Fruit fly (Drosophila melanogaster): ENCODE results near the gene CG11089.
A peak's percentile ranks its signal among the peaks of the same experiment; 100 is the strongest.

The CG11089 gene

dm6 chr3R:24878655-24879054 lies 1.8 kb downstream of the CG11089 start:
- no peak for TF ChIP-seq h (GFP tag; optimal IDR thresholded peaks at IDR 0.05)
- TF ChIP-seq CG32264 (GFP tag; optimal IDR thresholded peaks at IDR 0.05), result no peak
- no peak for TF ChIP-seq Mio (GFP tag; optimal IDR thresholded peaks at IDR 0.05)
- TF ChIP-seq Dif (GFP tag; optimal IDR thresholded peaks at IDR 0.05; ENCODE audit: partially characterized antibody), result no peak
- no peak for TF ChIP-seq Rel (GFP tag; optimal IDR thresholded peaks at IDR 0.05)
- TF ChIP-seq Rel (tag; optimal IDR thresholded peaks at IDR 0.05), result peak; percentile 73
- no peak for TF ChIP-seq Hnf4 (GFP tag; optimal IDR thresholded peaks at IDR 0.05)

dm6 chr3R:24886470-24886869 lies 9.6 kb downstream of the CG11089 start:
- no peak for TF ChIP-seq CG32264 (GFP tag; optimal IDR thresholded peaks at IDR 0.05)
- no peak for TF ChIP-seq OdsH (GFP tag; optimal IDR thresholded peaks at IDR 0.05)
- no peak for TF ChIP-seq dl (GFP tag; optimal IDR thresholded peaks at IDR 0.05; ENCODE audit: insufficient read depth in 1 of 2, partially characterized antibody in 2 of 2)
- TF ChIP-seq Jra (GFP tag; optimal IDR thresholded peaks at IDR 0.05), result no peak
- TF ChIP-seq dsf (GFP tag; optimal IDR thresholded peaks at IDR 0.05; ENCODE audit: borderline replicate concordance), result no peak
- no peak for TF ChIP-seq N (GFP tag; optimal IDR thresholded peaks at IDR 0.05)
- TF ChIP-seq sv (GFP tag; optimal IDR thresholded peaks at IDR 0.05), result no peak
- TF ChIP-seq ey (GFP tag; optimal IDR thresholded peaks at IDR 0.05), result no peak
- TF ChIP-seq woc (GFP tag; optimal IDR thresholded peaks at IDR 0.05), result no peak
- no peak for TF ChIP-seq Dfd (GFP tag; optimal IDR thresholded peaks at IDR 0.05)
- TF ChIP-seq Abd-B (GFP tag; optimal IDR thresholded peaks at IDR 0.05), result no peak
- no peak for TF ChIP-seq pan (optimal IDR thresholded peaks at IDR 0.05)
- TF ChIP-seq CrebA (GFP tag; optimal IDR thresholded peaks at IDR 0.05; ENCODE audit: borderline replicate concordance), result no peak
- TF ChIP-seq Dif (GFP tag; optimal IDR thresholded peaks at IDR 0.05; ENCODE audit: partially characterized antibody), result no peak
- no peak for TF ChIP-seq rgr (GFP tag; optimal IDR thresholded peaks at IDR 0.05)
- TF ChIP-seq br (GFP tag; optimal IDR thresholded peaks at IDR 0.05), result no peak
- TF ChIP-seq Sp1 (GFP tag; optimal IDR thresholded peaks at IDR 0.05), result no peak

- TF ChIP-seq Dfd (GFP tag; optimal IDR thresholded peaks at IDR 0.05) (no peak), CG9705 (GFP tag; optimal IDR thresholded peaks at IDR 0.05) (no peak), dmrt93B (GFP tag; optimal IDR thresholded peaks at IDR 0.05) (no peak), N (GFP tag; optimal IDR thresholded peaks at IDR 0.05) (no peak), rgr (GFP tag; optimal IDR thresholded peaks at IDR 0.05) (no peak)
These were observed 11.6 kb downstream of the CG11089 start for dm6 chr3R:24888418-24888817.

dm6 chr3R:24889303-24889892 lies 12.6 kb downstream of the CG11089 start:
- TF ChIP-seq h (GFP tag; optimal IDR thresholded peaks at IDR 0.05) (peak; percentile 54), fru (GFP tag; optimal IDR thresholded peaks at IDR 0.05) (no peak), br (GFP tag; optimal IDR thresholded peaks at IDR 0.05) (peak; percentile 10), Vsx2 (GFP tag; optimal IDR thresholded peaks at IDR 0.05; ENCODE audit: partially characterized antibody) (peak; percentile 10), Rel (GFP tag; optimal IDR thresholded peaks at IDR 0.05) (no peak), Rel (tag; optimal IDR thresholded peaks at IDR 0.05) (peak; percentile 76), psq (GFP tag; optimal IDR thresholded peaks at IDR 0.05) (no peak)

dm6 chr3R:24890217-24890616 lies 13.4 kb downstream of the CG11089 start:
- TF ChIP-seq ey (GFP tag; optimal IDR thresholded peaks at IDR 0.05), result no peak
- no peak for TF ChIP-seq jim (GFP tag; optimal IDR thresholded peaks at IDR 0.05)
- no peak for TF ChIP-seq dmrt93B (GFP tag; optimal IDR thresholded peaks at IDR 0.05)
- no peak for TF ChIP-seq Sp1 (GFP tag; optimal IDR thresholded peaks at IDR 0.05)
- no peak for TF ChIP-seq Dfd (GFP tag; optimal IDR thresholded peaks at IDR 0.05)
- TF ChIP-seq psq (GFP tag; optimal IDR thresholded peaks at IDR 0.05), result no peak
- no peak for TF ChIP-seq Hr83 (GFP tag; optimal IDR thresholded peaks at IDR 0.05; ENCODE audit: poor library complexity, severe bottlenecking)
- TF ChIP-seq usp (GFP tag; optimal IDR thresholded peaks at IDR 0.05), result no peak
- TF ChIP-seq h (GFP tag; optimal IDR thresholded peaks at IDR 0.05), result no peak

dm6 chr3R:24890919-24891318 lies 14.1 kb downstream of the CG11089 start:
- TF ChIP-seq GATAd (GFP tag; optimal IDR thresholded peaks at IDR 0.05), result no peak
- no peak for TF ChIP-seq Hnf4 (GFP tag; optimal IDR thresholded peaks at IDR 0.05)
- no peak for TF ChIP-seq br (GFP tag; optimal IDR thresholded peaks at IDR 0.05)
- TF ChIP-seq CrebA (GFP tag; optimal IDR thresholded peaks at IDR 0.05; ENCODE audit: borderline replicate concordance), result no peak
- TF ChIP-seq foxo (GFP tag; optimal IDR thresholded peaks at IDR 0.05), result no peak
- no peak for TF ChIP-seq lola (GFP tag; optimal IDR thresholded peaks at IDR 0.05)
- no peak for TF ChIP-seq fru (GFP tag; optimal IDR thresholded peaks at IDR 0.05)
- no peak for TF ChIP-seq sage (GFP tag; optimal IDR thresholded peaks at IDR 0.05)
- TF ChIP-seq usp (GFP tag; optimal IDR thresholded peaks at IDR 0.05), result no peak
- TF ChIP-seq psq (GFP tag; optimal IDR thresholded peaks at IDR 0.05), result no peak
- no peak for TF ChIP-seq N (GFP tag; optimal IDR thresholded peaks at IDR 0.05)
- TF ChIP-seq dsf (GFP tag; optimal IDR thresholded peaks at IDR 0.05; ENCODE audit: borderline replicate concordance), result no peak
